Worm (Caenorhabditis elegans) whole organism, L3 larva: ENCODE results near the gene chin-1.

Experiments
- daf-12 ChIP-seq: fragments of 150-350 bp; optimal IDR thresholded peaks from 2 replicates; lab custom pipeline; 2014; ENCODE audit warnings: missing biosample characterization, missing genetic modification reagents, missing genetic modification characterization
- fkh-10 ChIP-seq: sonication (generic microtip); optimal IDR thresholded peaks from 2 replicates; lab custom pipeline; 2017; ENCODE audit warnings: missing biosample characterization, missing genetic modification reagents, missing genetic modification characterization
- nhr-12 ChIP-seq: fragments of 150-350 bp; optimal IDR thresholded peaks from 2 replicates; lab custom pipeline; 2014; ENCODE audit warnings: missing biosample characterization, missing genetic modification characterization
- nhr-77 ChIP-seq: fragments of 150-350 bp; optimal IDR thresholded peaks from 2 replicates; lab custom pipeline; 2014; ENCODE audit warnings: missing biosample characterization, missing genetic modification characterization
- zag-1 ChIP-seq: fragments of 150-350 bp; optimal IDR thresholded peaks from 2 replicates; lab custom pipeline; 2014; ENCODE audit warnings: missing biosample characterization, missing genetic modification characterization

DNA sequence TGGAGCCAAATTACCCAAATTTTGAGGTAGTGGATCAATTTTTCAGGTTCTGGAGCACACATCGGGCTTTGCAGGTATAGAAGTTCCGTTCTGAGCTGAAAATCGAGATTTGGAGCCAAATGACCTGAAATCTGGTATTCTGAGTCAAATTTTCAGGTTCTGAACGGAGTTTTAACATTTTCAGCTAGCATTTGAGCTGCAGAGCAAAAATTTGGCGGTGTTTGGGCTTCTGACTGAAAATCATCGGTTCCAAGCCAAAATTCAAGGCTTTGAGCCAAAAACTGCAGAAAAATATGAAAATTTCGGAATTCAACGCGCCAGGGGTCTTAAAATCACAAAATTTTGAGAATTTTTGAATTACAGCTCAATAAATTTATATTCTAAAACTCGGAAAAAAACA lies 6.0 kb downstream of the chin-1 start, which contains the start of the genes clc-26 and E_BE45912.2:
- TF ChIP-seq nhr-77 (tag; lab: Kevin White, UChicago) (no peak), nhr-12 (no peak), zag-1 (no peak), fkh-10 (GFP tag; lab: Kevin White, UChicago) (no peak), daf-12 (tag; lab: Kevin White, UChicago) (no peak)
